Worm (Caenorhabditis elegans): Measurements from ENCODE around the gene ulp-3.

ce11 chrIV:1956411-1956810 lies 7.0 kb upstream of the ulp-3 start, which contains the start of gene F52C12.6:
- TF ChIP-seq flt-1 (GFP tag; IDR thresholded peaks at IDR 0.05) (no peak), T22C8.4 (GFP tag; IDR thresholded peaks at IDR 0.05) (no peak), ref-1 (GFP tag; conservative IDR thresholded peaks at IDR 0.05) (no peak), ztf-29 (GFP tag; IDR thresholded peaks at IDR 0.05) (no peak), cog-1 (tag; optimal IDR thresholded peaks at IDR 0.05) (no peak), tab-1 (GFP tag; IDR thresholded peaks at IDR 0.05) (no peak)
